Worm (Caenorhabditis elegans) whole organism, L4 larva: Measurements from ENCODE around the gene grsp-4.

Experiments
- D1046.2 ChIP-seq: fragments of 200-800 bp; sonication (Bioruptor generic); IDR thresholded peaks from 2 replicates; pipeline ENCODE4 v1.3.6; 2022; ENCODE audit warnings: missing genetic modification characterization, missing compliant biosample characterization
- F37D6.2 ChIP-seq: sonication (generic microtip); optimal IDR thresholded peaks from 2 replicates; lab custom pipeline; 2016; ENCODE audit warnings: mild to moderate bottlenecking, missing genetic modification characterization, missing compliant biosample characterization
- F49E8.2 ChIP-seq: sonication (generic microtip); optimal IDR thresholded peaks from 2 replicates; lab custom pipeline; 2016; ENCODE audit warnings: missing compliant biosample characterization, mild to moderate bottlenecking, missing genetic modification characterization, borderline replicate concordance
- R02D3.7 ChIP-seq: fragments of 150-350 bp; sonication (generic microtip); optimal IDR thresholded peaks from 3 replicates; lab custom pipeline; 2014; ENCODE audit warnings: missing biosample characterization, missing genetic modification characterization
- T20F7.1 ChIP-seq: fragments of 200-800 bp; sonication (Bioruptor generic); optimal IDR thresholded peaks from 2 replicates; lab custom pipeline; 2018; ENCODE audit warnings: mild to moderate bottlenecking, missing genetic modification characterization, missing compliant biosample characterization
- ZK337.2 ChIP-seq: fragments of 200-800 bp; sonication (Bioruptor generic); IDR thresholded peaks from 2 replicates; pipeline ENCODE4 v1.3.6; 2022; ENCODE audit warnings: missing genetic modification reagents, missing genetic modification characterization, missing compliant biosample characterization
- ZK546.5 ChIP-seq, 2 experiments: sonication (generic microtip); optimal IDR thresholded peaks; 2 replicates each; lab custom pipeline; 2017; ENCODE audit warnings: missing biosample characterization in 2 of 2, missing genetic modification characterization in 2 of 2
- aly-2 ChIP-seq: sonication (generic microtip); optimal IDR thresholded peaks from 2 replicates; lab custom pipeline; 2018; ENCODE audit warnings: missing biosample characterization, missing genetic modification characterization
- arid-1 ChIP-seq: fragments of 200-800 bp; sonication (Bioruptor generic); conservative IDR thresholded peaks from 2 replicates; pipeline ENCODE4 v1.3.6; 2022; ENCODE audit warnings: missing genetic modification reagents, missing genetic modification characterization, missing compliant biosample characterization
- attf-4 ChIP-seq: sonication (generic microtip); optimal IDR thresholded peaks from 3 replicates; lab custom pipeline; 2017; ENCODE audit warnings: missing biosample characterization, missing genetic modification characterization
- ceh-32 ChIP-seq: sonication (generic microtip); optimal IDR thresholded peaks from 2 replicates; lab custom pipeline; 2016; ENCODE audit warnings: mild to moderate bottlenecking, missing genetic modification characterization, missing compliant biosample characterization; ENCODE audit not compliant: poor library complexity
- ceh-62 ChIP-seq: sonication (generic microtip); optimal IDR thresholded peaks from 2 replicates; lab custom pipeline; 2017; ENCODE audit warnings: missing biosample characterization, missing genetic modification characterization
- ceh-82 ChIP-seq: sonication (generic microtip); optimal IDR thresholded peaks from 2 replicates; lab custom pipeline; 2017; ENCODE audit warnings: missing biosample characterization, missing genetic modification characterization
- cey-2 ChIP-seq: sonication (generic microtip); optimal IDR thresholded peaks from 3 replicates; lab custom pipeline; 2017; ENCODE audit warnings: missing genetic modification characterization, mild to moderate bottlenecking, missing compliant biosample characterization, antibody characterized with exemption, borderline replicate concordance; ENCODE audit not compliant: insufficient read depth
- daf-16 ChIP-seq, 3 experiments: sonication (generic microtip); optimal IDR thresholded peaks; 2 replicates each; lab custom pipeline; 2016 to 2017; ENCODE audit warnings: missing genetic modification characterization in 3 of 3, missing genetic modification reagents in 3 of 3, mild to moderate bottlenecking in 2 of 3, missing compliant biosample characterization in 2 of 3, missing biosample characterization in 1 of 3, moderate library complexity in 1 of 3
- daf-8 ChIP-seq: fragments of 200-800 bp; sonication (Bioruptor generic); IDR thresholded peaks from 2 replicates; pipeline ENCODE4 v1.3.6; 2022; ENCODE audit warnings: missing genetic modification characterization, missing compliant biosample characterization
- dmd-8 ChIP-seq: fragments of 200-800 bp; sonication (Bioruptor generic); IDR thresholded peaks from 2 replicates; pipeline ENCODE4 v1.3.6; 2022; ENCODE audit warnings: missing genetic modification characterization, missing compliant biosample characterization
- dmd-9 ChIP-seq: fragments of 200-800 bp; sonication (Bioruptor generic); IDR thresholded peaks from 2 replicates; pipeline ENCODE4 v1.3.6; 2022; ENCODE audit warnings: missing genetic modification reagents, missing genetic modification characterization, missing compliant biosample characterization
- dpl-1 ChIP-seq: fragments of 150-350 bp; optimal IDR thresholded peaks from 2 replicates; lab custom pipeline; 2014; ENCODE audit warnings: missing biosample characterization, missing genetic modification reagents, missing genetic modification characterization
- fkh-10 ChIP-seq: fragments of 150-350 bp; optimal IDR thresholded peaks from 2 replicates; lab custom pipeline; 2014; ENCODE audit warnings: missing biosample characterization, missing genetic modification reagents, missing genetic modification characterization
- lin-29 ChIP-seq: fragments of 200-800 bp; sonication (Bioruptor generic); IDR thresholded peaks from 2 replicates; pipeline ENCODE4 v1.3.6; 2022; ENCODE audit warnings: missing genetic modification reagents, missing genetic modification characterization, missing compliant biosample characterization
- lin-38 ChIP-seq: fragments of 200-800 bp; sonication (Bioruptor generic); IDR thresholded peaks from 2 replicates; pipeline ENCODE4 v1.3.6; 2022; ENCODE audit warnings: missing genetic modification reagents, missing genetic modification characterization, missing compliant biosample characterization
- lir-3 ChIP-seq: sonication (generic microtip); optimal IDR thresholded peaks from 2 replicates; lab custom pipeline; 2016; ENCODE audit warnings: mild to moderate bottlenecking, missing genetic modification characterization, missing compliant biosample characterization
- madf-5 ChIP-seq, 2 experiments: fragments of 200-800 bp; sonication (Bioruptor generic); IDR thresholded peaks; 2 replicates each; pipeline ENCODE4 v1.3.6; 2022; ENCODE audit warnings: missing compliant biosample characterization in 2 of 2, missing genetic modification characterization in 2 of 2
- nhr-11 ChIP-seq: fragments of 150-350 bp; optimal IDR thresholded peaks from 2 replicates; lab custom pipeline; 2014; ENCODE audit warnings: missing biosample characterization, missing genetic modification characterization
- nhr-25 ChIP-seq: sonication (generic microtip); optimal IDR thresholded peaks from 2 replicates; lab custom pipeline; 2017; ENCODE audit warnings: missing genetic modification characterization, mild to moderate bottlenecking, missing compliant biosample characterization, antibody characterized with exemption, moderate library complexity, borderline replicate concordance; ENCODE audit not compliant: insufficient read depth
- nhr-28 ChIP-seq: fragments of 150-350 bp; optimal IDR thresholded peaks from 2 replicates; lab custom pipeline; 2014; ENCODE audit warnings: missing biosample characterization, missing genetic modification characterization
- nhr-48 ChIP-seq: sonication (generic microtip); optimal IDR thresholded peaks from 2 replicates; lab custom pipeline; 2016; ENCODE audit warnings: mild to moderate bottlenecking, missing genetic modification characterization, missing compliant biosample characterization
- nhr-6 ChIP-seq: fragments of 150-350 bp; optimal IDR thresholded peaks from 2 replicates; lab custom pipeline; 2014; ENCODE audit warnings: missing biosample characterization, missing genetic modification characterization
- php-3 ChIP-seq: fragments of 200-800 bp; sonication (Bioruptor generic); IDR thresholded peaks from 2 replicates; pipeline ENCODE4 v1.3.6; 2022; ENCODE audit warnings: missing genetic modification reagents, missing genetic modification characterization, missing compliant biosample characterization
- pqm-1 ChIP-seq: sonication (generic microtip); optimal IDR thresholded peaks from 2 replicates; lab custom pipeline; 2017; ENCODE audit warnings: missing biosample characterization, missing genetic modification characterization
- rbr-2 ChIP-seq: sonication (generic microtip); optimal IDR thresholded peaks from 2 replicates; lab custom pipeline; 2016; ENCODE audit warnings: missing genotype, missing genetic modification characterization, missing compliant biosample characterization
- sdz-12 ChIP-seq: fragments of 200-800 bp; sonication (Bioruptor generic); optimal IDR thresholded peaks from 2 replicates; lab custom pipeline; 2018; ENCODE audit warnings: mild to moderate bottlenecking, missing genetic modification characterization, missing compliant biosample characterization
- skn-1 ChIP-seq: fragments of 150-350 bp; optimal IDR thresholded peaks from 2 replicates; lab custom pipeline; 2014; ENCODE audit warnings: missing biosample characterization, missing genetic modification characterization
- snpc-1.2 ChIP-seq: fragments of 200-800 bp; sonication (Bioruptor generic); IDR thresholded peaks from 2 replicates; pipeline ENCODE4 v1.3.6; 2022; ENCODE audit warnings: missing genetic modification reagents, missing genetic modification characterization, missing compliant biosample characterization
- snpc-4 ChIP-seq: fragments of 150-350 bp; optimal IDR thresholded peaks from 2 replicates; lab custom pipeline; 2014; ENCODE audit warnings: missing biosample characterization, missing genetic modification characterization
- tag-97 ChIP-seq: fragments of 200-800 bp; sonication (Bioruptor generic); IDR thresholded peaks from 2 replicates; pipeline ENCODE4 v1.3.6; 2022; ENCODE audit warnings: missing genetic modification characterization, missing compliant biosample characterization
- unc-39 ChIP-seq: sonication (generic microtip); optimal IDR thresholded peaks from 2 replicates; lab custom pipeline; 2017; ENCODE audit warnings: missing biosample characterization, missing genetic modification characterization
- unc-62 ChIP-seq, 3 experiments: fragments of 150-350 bp in 1 of 3; sonication (generic microtip); optimal IDR thresholded peaks in 2 of 3; peaks in 1 of 3; 1 replicate in 1 of 3; 2 replicates in 2 of 3; lab custom pipeline; 2014 to 2017; ENCODE audit warnings: missing biosample characterization in 3 of 3, missing genetic modification characterization in 3 of 3, missing genetic modification reagents in 3 of 3, missing genotype in 1 of 3
- zfp-3 ChIP-seq: fragments of 200-800 bp; sonication (Bioruptor generic); conservative IDR thresholded peaks from 2 replicates; pipeline ENCODE4 v1.3.6; 2022; ENCODE audit warnings: missing genetic modification reagents, missing genetic modification characterization, missing compliant biosample characterization
- ztf-11 ChIP-seq: fragments of 150-350 bp; optimal IDR thresholded peaks from 2 replicates; lab custom pipeline; 2014; ENCODE audit warnings: missing biosample characterization, missing genetic modification characterization

Gene grsp-4

DNA sequence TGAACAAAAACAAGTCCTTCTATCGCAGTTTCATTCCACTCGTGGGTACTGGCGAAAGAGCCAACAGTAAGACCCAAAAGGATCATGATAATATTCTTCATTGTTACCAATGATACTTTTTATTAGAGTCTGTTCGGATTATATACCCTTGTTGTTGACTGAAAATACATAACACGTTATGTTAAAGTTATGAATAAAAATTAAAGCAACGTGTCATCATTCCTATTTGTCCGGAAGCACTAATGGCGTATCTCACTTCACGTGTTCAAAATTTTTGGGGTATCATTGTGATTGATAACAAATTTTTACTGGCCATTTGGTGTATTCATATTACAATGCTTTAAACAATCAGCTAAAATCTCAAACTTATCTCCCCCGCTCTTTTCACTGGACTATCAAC, 23.3 kb upstream of the grsp-4 start, which contains the start of gene scl-26:
Gene scl-26, minus strand, starts transcription at position 101 of the 400 bp plus-strand sequence.
- TF ChIP-seq lir-3 (tag; lab: Kevin White, UChicago) (no peak), skn-1 (tag; lab: Kevin White, UChicago) (no peak), tag-97 (no peak), dpl-1 (no peak), ZK546.5 (tag; optimal IDR thresholded peaks at IDR 0.05; lab: Kevin White, UChicago) (no peak), nhr-48 (tag; lab: Kevin White, UChicago) (no peak), dmd-8 (GFP tag; lab: Robert Waterston, UW) (no peak), arid-1 (no peak), nhr-25 (no peak), nhr-6 (tag; lab: Kevin White, UChicago) (no peak), F49E8.2 (tag; lab: Kevin White, UChicago) (no peak), ceh-62 (no peak), dmd-9 (no peak), snpc-4 (tag; lab: Kevin White, UChicago) (no peak), T20F7.1 (GFP tag; lab: Kevin White, UChicago) (no peak)
- TF ChIP-seq, all 104 proteins: peak for 0

DNA sequence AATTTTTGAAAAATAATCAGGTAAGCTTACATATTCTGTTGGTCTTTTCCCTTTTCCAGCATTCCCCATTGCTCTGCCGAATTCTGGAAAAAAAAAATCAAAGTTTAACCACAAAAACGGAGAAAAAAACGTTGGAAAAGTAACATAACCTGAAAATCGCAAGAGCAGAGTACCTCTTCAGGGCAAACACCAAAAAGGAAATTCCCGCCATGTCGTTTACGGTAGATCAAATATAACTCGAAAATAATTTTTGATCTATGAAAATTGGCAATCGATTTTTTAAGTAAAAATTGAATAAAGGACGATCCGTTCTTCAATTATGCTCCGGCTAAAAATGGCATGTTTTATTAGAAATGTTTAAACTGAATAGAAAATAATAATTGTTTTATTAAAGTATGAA, 21.3 kb upstream of the grsp-4 start, which contains the start of gene C50E3.11:
Gene C50E3.11, minus strand, starts transcription at position 83 of the 400 bp plus-strand sequence.
- TF ChIP-seq sdz-12 (GFP tag; lab: Kevin White, UChicago) (no peak), daf-8 (GFP tag; lab: Robert Waterston, UW) (no peak), D1046.2 (GFP tag; lab: Robert Waterston, UW) (no peak), ZK337.2 (GFP tag; lab: Robert Waterston, UW) (no peak), nhr-25 (no peak), rbr-2 (tag; lab: Kevin White, UChicago) (no peak), lin-29 (no peak), F37D6.2 (tag; lab: Kevin White, UChicago) (no peak), madf-5 (GFP tag; IDR thresholded peaks at IDR 0.05; lab: Robert Waterston, UW) (no peak), unc-39 (no peak), nhr-28 (tag; lab: Kevin White, UChicago) (no peak), lin-38 (no peak), aly-2 (tag; lab: Kevin White, UChicago) (no peak), F49E8.2 (tag; lab: Kevin White, UChicago) (no peak), zfp-3 (GFP tag; lab: Robert Waterston, UW) (no peak), R02D3.7 (tag; lab: Kevin White, UChicago) (no peak), skn-1 (tag; lab: Kevin White, UChicago) (no peak), unc-62 (GFP tag; optimal IDR thresholded peaks at IDR 0.05 in 1 of 2; lab: Kevin White, UChicago) (no peak), unc-62 (tag; optimal IDR thresholded peaks at IDR 0.05; lab: Kevin White, UChicago) (no peak), snpc-1.2 (no peak)

- no peak for TF ChIP-seq cey-2 (tag; lab: Kevin White, UChicago)
- TF ChIP-seq nhr-28 (tag; lab: Kevin White, UChicago): no peak
- no peak for TF ChIP-seq F49E8.2 (tag; lab: Kevin White, UChicago)
- no peak for TF ChIP-seq F37D6.2 (tag; lab: Kevin White, UChicago)
- no peak for TF ChIP-seq php-3 (GFP tag; lab: Robert Waterston, UW)
- no peak for TF ChIP-seq attf-4 (tag; lab: Kevin White, UChicago)
- no peak for TF ChIP-seq daf-16 (GFP tag; optimal IDR thresholded peaks at IDR 0.05; lab: Kevin White, UChicago)
- TF ChIP-seq daf-16 (tag; optimal IDR thresholded peaks at IDR 0.05; lab: Kevin White, UChicago): no peak
- no peak for TF ChIP-seq ceh-82 (tag; lab: Kevin White, UChicago)
- TF ChIP-seq nhr-11: no peak
- TF ChIP-seq pqm-1 (tag; lab: Kevin White, UChicago): no peak
- no peak for TF ChIP-seq fkh-10 (GFP tag; lab: Kevin White, UChicago)
- TF ChIP-seq ZK546.5 (tag; optimal IDR thresholded peaks at IDR 0.05; lab: Kevin White, UChicago): no peak
- TF ChIP-seq ztf-11 (tag; lab: Kevin White, UChicago): no peak
- no peak for TF ChIP-seq ceh-32 (tag; lab: Kevin White, UChicago)
- no peak for TF ChIP-seq sdz-12 (GFP tag; lab: Kevin White, UChicago)
Measured at ce11 chrV:7604858-7605257, 19.9 kb upstream of the grsp-4 start, which contains the start of gene clec-213. clec-213 (plus strand) TSS chrV:7605158.
